Worm (Caenorhabditis elegans) whole organism, L2 larva: ENCODE measurements around the gene H28G03.2.
A peak's percentile ranks its signal among the peaks of the same experiment; 100 is the strongest.

Source experiments
- alr-1 ChIP-seq: fragments of 150-350 bp; optimal IDR thresholded peaks from 2 replicates; lab custom pipeline; 2014; ENCODE audit warnings: missing biosample characterization, missing genetic modification characterization
- aly-2 ChIP-seq: fragments of 150-350 bp; optimal IDR thresholded peaks from 2 replicates; lab custom pipeline; 2014; ENCODE audit warnings: missing biosample characterization, missing genetic modification characterization
- blmp-1 ChIP-seq: sonication (generic microtip); optimal IDR thresholded peaks from 2 replicates; lab custom pipeline; 2017; ENCODE audit warnings: missing genetic modification characterization, mild to moderate bottlenecking, missing compliant biosample characterization, antibody characterized with exemption, moderate library complexity; ENCODE audit not compliant: insufficient read depth
- ceh-82 ChIP-seq: fragments of 150-350 bp; optimal IDR thresholded peaks from 2 replicates; lab custom pipeline; 2014; ENCODE audit warnings: missing biosample characterization, missing genetic modification characterization
- crh-2 ChIP-seq: sonication (generic microtip); optimal IDR thresholded peaks from 2 replicates; lab custom pipeline; 2017; ENCODE audit warnings: missing biosample characterization, missing genetic modification characterization
- dmd-4 ChIP-seq: sonication (generic microtip); optimal IDR thresholded peaks from 2 replicates; lab custom pipeline; 2017; ENCODE audit warnings: missing biosample characterization, missing genetic modification characterization
- egl-27 ChIP-seq: sonication (generic microtip); optimal IDR thresholded peaks from 3 replicates; lab custom pipeline; 2017; ENCODE audit warnings: missing biosample characterization, missing genetic modification reagents, missing genetic modification characterization
- elt-3 ChIP-seq: sonication (generic microtip); optimal IDR thresholded peaks from 2 replicates; lab custom pipeline; 2017; ENCODE audit warnings: missing biosample characterization, missing genetic modification characterization
- fos-1 ChIP-seq: fragments of 150-350 bp; optimal IDR thresholded peaks from 2 replicates; lab custom pipeline; 2014; ENCODE audit warnings: missing biosample characterization, missing genetic modification characterization
- gmeb-1 ChIP-seq: fragments of 150-350 bp; optimal IDR thresholded peaks from 2 replicates; lab custom pipeline; 2014; ENCODE audit warnings: missing biosample characterization, missing genetic modification characterization
- lin-11 ChIP-seq: fragments of 150-350 bp; sonication (generic microtip); optimal IDR thresholded peaks from 2 replicates; lab custom pipeline; 2014; ENCODE audit warnings: missing biosample characterization, missing genetic modification characterization, inconsistent platforms, mixed read lengths
- lin-13 ChIP-seq: fragments of 150-350 bp; optimal IDR thresholded peaks from 2 replicates; lab custom pipeline; 2014; ENCODE audit warnings: missing biosample characterization, missing genetic modification reagents, missing genetic modification characterization
- lin-39 ChIP-seq: fragments of 150-350 bp; optimal IDR thresholded peaks from 2 replicates; lab custom pipeline; 2014; ENCODE audit warnings: missing biosample characterization, missing genetic modification reagents, missing genetic modification characterization
- lsy-2 ChIP-seq, 2 experiments: fragments of 150-350 bp in 1 of 2; sonication (generic microtip) in 1 of 2; optimal IDR thresholded peaks; 2 replicates each; lab custom pipeline; 2014 to 2017; ENCODE audit warnings: missing biosample characterization in 2 of 2, missing genetic modification characterization in 2 of 2
- mab-5 ChIP-seq: fragments of 150-350 bp; optimal IDR thresholded peaks from 2 replicates; lab custom pipeline; 2014; ENCODE audit warnings: missing biosample characterization, missing genetic modification characterization
- mbf-1 ChIP-seq: sonication (generic microtip); optimal IDR thresholded peaks from 2 replicates; lab custom pipeline; 2017; ENCODE audit warnings: missing biosample characterization, missing genetic modification characterization
- nhr-11 ChIP-seq: fragments of 150-350 bp; optimal IDR thresholded peaks from 2 replicates; lab custom pipeline; 2014; ENCODE audit warnings: missing biosample characterization, missing genetic modification characterization
- nhr-129 ChIP-seq: fragments of 150-350 bp; optimal IDR thresholded peaks from 2 replicates; lab custom pipeline; 2014; ENCODE audit warnings: missing biosample characterization, missing genetic modification characterization
- nhr-21 ChIP-seq: fragments of 150-350 bp; optimal IDR thresholded peaks from 2 replicates; lab custom pipeline; 2014; ENCODE audit warnings: missing biosample characterization, missing genetic modification characterization
- nhr-23 ChIP-seq: fragments of 150-350 bp; optimal IDR thresholded peaks from 2 replicates; lab custom pipeline; 2014; ENCODE audit warnings: missing biosample characterization, missing genetic modification reagents, missing genetic modification characterization
- nhr-237 ChIP-seq: fragments of 150-350 bp; optimal IDR thresholded peaks from 2 replicates; lab custom pipeline; 2014; ENCODE audit warnings: missing biosample characterization, missing genetic modification characterization
- nhr-6 ChIP-seq: fragments of 150-350 bp; optimal IDR thresholded peaks from 2 replicates; lab custom pipeline; 2014; ENCODE audit warnings: missing biosample characterization, missing genetic modification characterization
- nhr-77 ChIP-seq: fragments of 150-350 bp; optimal IDR thresholded peaks from 2 replicates; lab custom pipeline; 2014; ENCODE audit warnings: missing biosample characterization, missing genetic modification characterization
- peb-1 ChIP-seq: fragments of 150-350 bp; optimal IDR thresholded peaks from 2 replicates; lab custom pipeline; 2014; ENCODE audit warnings: missing biosample characterization, missing genetic modification characterization
- sem-4 ChIP-seq: fragments of 150-350 bp; optimal IDR thresholded peaks from 2 replicates; lab custom pipeline; 2014; ENCODE audit warnings: missing biosample characterization, missing genetic modification reagents, missing genetic modification characterization
- skn-1 ChIP-seq: sonication (generic microtip); optimal IDR thresholded peaks from 2 replicates; lab custom pipeline; 2017; ENCODE audit warnings: missing biosample characterization, missing genetic modification characterization
- sma-3 ChIP-seq: sonication (generic microtip); optimal IDR thresholded peaks from 2 replicates; lab custom pipeline; 2016; ENCODE audit warnings: missing genetic modification reagents, missing genetic modification characterization, missing compliant biosample characterization
- sma-9 ChIP-seq, 2 experiments: fragments of 150-350 bp in 1 of 2; sonication (generic microtip) in 1 of 2; optimal IDR thresholded peaks; 2 replicates each; lab custom pipeline; 2014 to 2016; ENCODE audit warnings: missing genetic modification characterization in 2 of 2, mild to moderate bottlenecking in 1 of 2, missing biosample characterization in 1 of 2, missing compliant biosample characterization in 1 of 2, missing genetic modification reagents in 1 of 2, moderate library complexity in 1 of 2
- snpc-4 ChIP-seq: fragments of 150-350 bp; optimal IDR thresholded peaks from 2 replicates; lab custom pipeline; 2014; ENCODE audit warnings: missing biosample characterization, missing genetic modification characterization
- unc-39 ChIP-seq: fragments of 150-350 bp; optimal IDR thresholded peaks from 2 replicates; lab custom pipeline; 2014; ENCODE audit warnings: missing biosample characterization, missing genetic modification characterization
- unc-55 ChIP-seq: fragments of 150-350 bp; sonication (generic microtip); optimal IDR thresholded peaks from 3 replicates; lab custom pipeline; 2014; ENCODE audit warnings: missing biosample characterization, missing genetic modification reagents, missing genetic modification characterization
- unc-62 ChIP-seq: fragments of 150-350 bp; optimal IDR thresholded peaks from 2 replicates; lab custom pipeline; 2014; ENCODE audit warnings: missing biosample characterization, missing genetic modification reagents, missing genetic modification characterization
- zag-1 ChIP-seq: fragments of 150-350 bp; optimal IDR thresholded peaks from 2 replicates; lab custom pipeline; 2014; ENCODE audit warnings: missing biosample characterization, missing genetic modification characterization
- ztf-1 ChIP-seq: fragments of 200-800 bp; sonication (Bioruptor generic); conservative IDR thresholded peaks from 2 replicates; pipeline ENCODE4 v1.3.6; 2022; ENCODE audit warnings: missing genetic modification characterization, missing compliant biosample characterization
- ztf-11 ChIP-seq: sonication (generic microtip); optimal IDR thresholded peaks from 2 replicates; lab custom pipeline; 2017; ENCODE audit warnings: missing biosample characterization, missing genetic modification characterization

Gene H28G03.2

DNA sequence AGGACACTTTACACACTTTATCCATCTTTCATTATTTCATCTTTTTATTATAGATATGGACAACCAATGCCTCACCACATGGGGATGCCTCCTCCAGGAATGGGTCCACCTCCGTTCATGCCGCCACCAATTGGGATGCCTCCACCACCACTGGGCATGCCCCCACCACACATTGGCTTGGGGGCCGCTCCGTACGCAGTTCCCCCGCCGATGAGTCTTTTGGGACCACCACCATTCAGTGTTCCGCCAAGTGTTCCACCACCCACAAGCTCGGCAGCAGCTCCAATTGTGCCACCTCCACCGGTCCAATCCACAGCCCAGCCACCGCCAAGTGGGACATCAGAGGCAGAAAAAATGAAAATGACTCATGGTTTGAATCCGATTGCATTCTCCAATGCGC lies 9.2 kb downstream of the H28G03.2 start:
- no peak for TF ChIP-seq nhr-11 (tag; lab: Kevin White, UChicago)
- no peak for TF ChIP-seq lin-13
- no peak for TF ChIP-seq unc-39 (tag; lab: Kevin White, UChicago)
- TF ChIP-seq ztf-1 = no peak
- TF ChIP-seq nhr-237 (tag; lab: Kevin White, UChicago) = no peak
- TF ChIP-seq zag-1 (tag; lab: Kevin White, UChicago) = no peak
- TF ChIP-seq mbf-1 (tag; lab: Kevin White, UChicago) = no peak
- TF ChIP-seq ceh-82 (tag; lab: Kevin White, UChicago) = no peak
- no peak for TF ChIP-seq egl-27
- TF ChIP-seq, all 48 proteins: peak for 0

DNA sequence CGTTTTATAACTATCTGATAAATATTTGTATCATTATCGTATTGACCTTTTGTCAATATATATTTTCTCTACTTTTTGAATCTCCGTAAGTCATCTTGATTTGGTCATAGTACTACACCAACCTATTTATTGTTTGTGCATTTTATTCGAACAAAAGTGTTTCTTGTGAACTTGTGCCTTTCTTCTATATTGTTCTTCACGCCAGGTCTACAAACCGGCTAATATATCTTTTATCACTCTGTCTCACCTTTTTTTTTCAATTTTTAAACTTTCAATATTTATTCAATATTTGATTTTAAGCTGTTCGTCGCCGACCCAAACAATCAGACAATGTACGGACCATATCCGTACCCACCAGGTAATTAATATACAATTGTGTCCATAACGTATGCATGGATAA lies 10.5 kb downstream of the H28G03.2 start, which contains the start of gene hrpa-2:
Gene hrpa-2, plus strand, starts transcription at position 301 of the 400 bp plus-strand sequence.
- TF ChIP-seq snpc-4 = no peak
- TF ChIP-seq, all 48 proteins: peak for 0

DNA sequence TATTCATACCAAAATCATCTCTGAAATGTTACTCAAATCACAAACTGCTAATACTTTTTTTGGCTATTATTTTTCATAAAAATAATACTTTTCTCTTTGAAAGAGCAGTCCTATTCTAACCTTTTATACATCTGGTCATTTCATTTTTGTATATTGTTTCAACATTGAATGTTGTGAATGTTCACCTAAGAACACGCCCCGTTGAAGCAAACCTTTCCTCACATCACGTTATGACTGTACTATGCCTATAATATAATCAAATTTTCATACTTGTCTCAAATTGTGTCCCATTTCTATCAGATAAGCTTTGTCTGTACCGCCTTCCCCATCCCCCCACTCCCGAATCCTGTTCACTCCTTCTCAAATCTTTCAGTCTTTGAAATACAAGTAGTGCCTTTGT lies 12.8 kb downstream of the H28G03.2 start:
- no peak for TF ChIP-seq sem-4
- no peak for TF ChIP-seq crh-2
- TF ChIP-seq nhr-129 (tag; lab: Kevin White, UChicago) = no peak
- no peak for TF ChIP-seq mab-5 (tag; lab: Kevin White, UChicago)
- TF ChIP-seq nhr-6 (tag; lab: Kevin White, UChicago) = no peak
- no peak for TF ChIP-seq nhr-23 (tag; lab: Kevin White, UChicago)
- TF ChIP-seq nhr-77 = no peak
- TF ChIP-seq lin-39 (tag; lab: Kevin White, UChicago) = no peak
- no peak for TF ChIP-seq mbf-1 (tag; lab: Kevin White, UChicago)
- no peak for TF ChIP-seq peb-1 (tag; lab: Kevin White, UChicago)
- no peak for TF ChIP-seq elt-3 (tag; lab: Kevin White, UChicago)
- no peak for TF ChIP-seq gmeb-1
- no peak for TF ChIP-seq dmd-4 (tag; lab: Kevin White, UChicago)
- no peak for TF ChIP-seq ztf-11
- TF ChIP-seq, all 48 proteins: peak for 0

DNA sequence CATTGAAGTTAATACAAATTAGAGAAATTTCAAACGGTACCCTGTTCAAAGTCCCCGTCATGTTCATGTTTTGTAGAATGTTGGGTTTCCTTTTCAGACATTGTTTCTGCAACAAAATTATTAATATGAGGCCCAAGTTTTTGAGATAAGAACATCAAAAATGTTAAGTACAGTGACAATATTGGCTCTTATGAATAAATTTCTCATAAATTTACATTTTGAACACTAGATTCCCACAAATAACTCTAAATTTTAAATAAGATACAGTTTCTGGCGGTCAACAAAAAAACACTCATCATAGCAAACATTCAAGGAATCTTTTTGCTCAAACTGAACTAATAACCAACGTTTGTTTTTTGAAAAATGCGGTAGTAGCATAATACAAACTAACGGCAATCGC lies 20.7 kb downstream of the H28G03.2 start, which contains the start of gene H28G03.3:
Gene H28G03.3, minus strand, starts transcription at position 101 of the 400 bp plus-strand sequence.
- TF ChIP-seq sem-4 = no peak
- TF ChIP-seq nhr-77 = no peak
- no peak for TF ChIP-seq sma-3 (GFP tag; lab: Kevin White, UChicago)
- no peak for TF ChIP-seq nhr-23 (tag; lab: Kevin White, UChicago)
- TF ChIP-seq mab-5 (tag; lab: Kevin White, UChicago) = no peak
- no peak for TF ChIP-seq zag-1 (tag; lab: Kevin White, UChicago)
- no peak for TF ChIP-seq alr-1
- no peak for TF ChIP-seq skn-1 (tag; lab: Kevin White, UChicago)
- no peak for TF ChIP-seq lin-11 (tag; lab: Kevin White, UChicago)
- no peak for TF ChIP-seq peb-1 (tag; lab: Kevin White, UChicago)
- TF ChIP-seq nhr-6 (tag; lab: Kevin White, UChicago) = no peak

- no peak for TF ChIP-seq unc-62
- TF ChIP-seq unc-39 (tag; lab: Kevin White, UChicago) = no peak
- no peak for TF ChIP-seq crh-2
- no peak for TF ChIP-seq gmeb-1
- no peak for TF ChIP-seq nhr-6 (tag; lab: Kevin White, UChicago)
- no peak for TF ChIP-seq skn-1 (tag; lab: Kevin White, UChicago)
- TF ChIP-seq dmd-4 (tag; lab: Kevin White, UChicago) = no peak
- no peak for TF ChIP-seq egl-27
- TF ChIP-seq lsy-2 (tag; optimal IDR thresholded peaks at IDR 0.05; lab: Kevin White, UChicago) = no peak
- no peak for TF ChIP-seq unc-55 (GFP tag; lab: Kevin White, UChicago)
- TF ChIP-seq nhr-23 (tag; lab: Kevin White, UChicago) = no peak
These were observed 32.7 kb downstream of the H28G03.2 start for ce11 chrX:5238246-5238645.

ce11 chrX:5243382-5243979 lies 37.9 kb downstream of the H28G03.2 start, which contains the start of gene mtm-5:
mtm-5 (minus strand) TSS chrX:5243408.
- TF ChIP-seq skn-1 (tag; lab: Kevin White, UChicago) = no peak
- no peak for TF ChIP-seq nhr-237 (tag; lab: Kevin White, UChicago)
- TF ChIP-seq blmp-1 = peak; percentile 71
- no peak for TF ChIP-seq dmd-4 (tag; lab: Kevin White, UChicago)
- no peak for TF ChIP-seq aly-2 (tag; lab: Kevin White, UChicago)
- peak; percentile 61 for TF ChIP-seq fos-1 (tag; lab: Kevin White, UChicago)
- no peak for TF ChIP-seq nhr-21 (tag; lab: Kevin White, UChicago)
- no peak for TF ChIP-seq sma-9 (GFP tag; optimal IDR thresholded peaks at IDR 0.05; lab: Kevin White, UChicago)
- no peak for TF ChIP-seq sma-9 (tag; optimal IDR thresholded peaks at IDR 0.05; lab: Kevin White, UChicago)
- TF ChIP-seq, all 48 proteins: peak for 2
